Worm (Caenorhabditis elegans): ENCODE results near the gene W07G4.1.
A peak's percentile ranks its signal among the peaks of the same experiment; 100 is the strongest.

The W07G4.1 gene

DNA sequence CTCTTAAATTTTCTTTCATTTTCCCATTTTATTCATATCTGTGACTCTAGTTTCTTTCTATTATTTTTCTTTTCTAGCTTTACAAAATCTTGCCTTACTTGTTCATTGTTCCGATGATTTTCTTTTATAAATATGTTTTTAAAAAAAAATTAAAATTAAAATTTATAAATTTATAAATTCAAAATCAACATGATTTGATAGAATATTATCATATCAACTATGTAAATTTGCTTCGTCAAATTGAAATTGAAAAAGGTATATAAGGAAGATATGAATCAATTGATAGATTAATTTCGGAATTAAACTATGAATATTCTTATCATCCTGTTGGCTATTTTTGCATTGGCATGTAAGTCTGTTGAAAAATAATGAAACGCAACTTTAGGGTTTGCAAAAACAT, at the start of gene W07G4.1:
W07G4.1 (plus strand) TSS at position 301 of the 400 bp plus-strand sequence.
- TF ChIP-seq arid-1 (GFP tag; conservative IDR thresholded peaks at IDR 0.05), result no peak
- TF ChIP-seq dpl-1 (GFP tag; optimal IDR thresholded peaks at IDR 0.05), result no peak
- no peak for TF ChIP-seq ces-1 (GFP tag; optimal IDR thresholded peaks at IDR 0.05)
- TF ChIP-seq snpc-4 (tag; optimal IDR thresholded peaks at IDR 0.05), result no peak
- no peak for TF ChIP-seq saeg-2 (GFP tag; IDR thresholded peaks at IDR 0.05)
- no peak for TF ChIP-seq snpc-1.2 (GFP tag; IDR thresholded peaks at IDR 0.05)

DNA sequence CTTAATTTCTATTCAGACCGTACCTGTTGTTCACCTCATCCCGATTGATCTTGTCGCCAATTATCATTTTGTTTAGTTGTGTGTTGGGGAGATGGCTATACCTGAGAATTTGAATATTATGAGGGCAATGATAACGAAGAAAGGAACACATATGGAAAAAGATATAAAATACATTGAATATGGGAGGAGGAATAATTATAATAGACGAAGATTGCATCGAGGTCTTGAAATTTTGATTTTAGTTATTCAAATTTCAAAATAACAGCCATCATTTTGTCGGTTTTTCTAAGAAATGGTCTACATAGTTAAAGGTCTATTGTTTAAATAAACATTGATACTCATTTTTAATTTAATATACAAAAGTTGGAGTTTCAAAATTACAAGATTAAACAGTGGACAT, 46.3 kb upstream of the W07G4.1 start, which contains the start of gene shw-3:
shw-3 (minus strand) TSS at position 101 of the 400 bp plus-strand sequence.
- TF ChIP-seq zfp-3 (GFP tag; conservative IDR thresholded peaks at IDR 0.05) (no peak), dve-1 (tag; optimal IDR thresholded peaks at IDR 0.05; ENCODE audit: insufficient read depth) (no peak)

DNA sequence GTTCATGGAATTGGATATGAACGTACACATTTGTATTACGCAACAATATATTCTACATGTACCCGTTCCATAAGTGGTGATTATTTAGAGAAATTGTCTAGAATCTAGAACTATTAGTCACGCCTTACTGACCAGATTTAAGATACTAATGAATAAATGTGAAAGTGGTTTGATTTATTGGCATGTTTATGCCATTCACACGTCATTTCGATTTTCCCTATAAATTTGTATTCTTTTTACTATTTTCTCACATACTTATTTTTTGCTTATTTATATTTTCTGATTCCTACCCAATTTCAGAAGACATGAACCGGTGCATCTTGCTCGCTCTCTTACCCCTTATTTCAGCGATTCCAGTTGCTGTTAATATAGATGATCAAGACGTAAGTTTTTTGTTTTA, 45.1 kb upstream of the W07G4.1 start, which contains the start of gene F15B9.8:
F15B9.8 (plus strand) TSS at position 301 of the 400 bp plus-strand sequence.
- no peak for TF ChIP-seq mep-1 (tag; optimal IDR thresholded peaks at IDR 0.05)
- TF ChIP-seq ZK337.2 (GFP tag; IDR thresholded peaks at IDR 0.05), result no peak
- TF ChIP-seq unc-130 (GFP tag; optimal IDR thresholded peaks at IDR 0.05), result no peak
- TF ChIP-seq nhr-25 (tag; optimal IDR thresholded peaks at IDR 0.05; ENCODE audit: borderline replicate concordance, insufficient read depth), result no peak
- no peak for TF ChIP-seq F37D6.2 (tag; optimal IDR thresholded peaks at IDR 0.05)
- no peak for TF ChIP-seq zag-1 (tag; optimal IDR thresholded peaks at IDR 0.05)

DNA sequence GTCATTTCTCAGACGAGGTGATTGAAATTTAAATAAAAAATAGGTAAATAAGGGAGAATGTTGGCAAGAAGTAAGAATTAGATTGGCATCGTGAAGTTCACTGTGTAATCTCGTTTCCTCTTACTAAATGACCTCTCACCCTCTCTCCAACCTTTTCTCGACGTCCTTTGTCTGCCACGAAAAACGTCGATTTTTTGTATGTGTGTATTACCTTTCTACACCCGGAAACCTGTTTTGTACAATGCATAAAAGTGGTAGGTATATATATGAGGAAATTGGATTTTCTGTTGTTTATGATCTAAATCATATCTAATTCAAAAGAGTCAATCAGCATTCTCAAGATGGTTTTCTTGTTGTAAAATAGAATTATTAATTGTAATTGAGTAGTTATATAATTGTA, 40.4 kb upstream of the W07G4.1 start, which contains the start of the genes F15B9.11 and dsl-7:
F15B9.11 (minus strand) TSS at position 5 of the 400 bp plus-strand sequence.
dsl-7 (plus strand) TSS at position 260 of the 400 bp plus-strand sequence.
- TF ChIP-seq ceh-32 (tag; optimal IDR thresholded peaks at IDR 0.05; ENCODE audit: poor library complexity) (no peak), nhr-48 (tag; optimal IDR thresholded peaks at IDR 0.05) (no peak), ZK337.2 (GFP tag; IDR thresholded peaks at IDR 0.05) (no peak), pqm-1 (tag; optimal IDR thresholded peaks at IDR 0.05) (no peak), ztf-7 (tag; optimal IDR thresholded peaks at IDR 0.05) (no peak), rbr-2 (tag; optimal IDR thresholded peaks at IDR 0.05) (no peak), cey-2 (tag; optimal IDR thresholded peaks at IDR 0.05; ENCODE audit: borderline replicate concordance, insufficient read depth) (no peak), spr-1 (tag; optimal IDR thresholded peaks at IDR 0.05) (no peak), jun-1 (tag; optimal IDR thresholded peaks at IDR 0.05) (no peak), saeg-2 (GFP tag; IDR thresholded peaks at IDR 0.05) (no peak), mdl-1 (tag; optimal IDR thresholded peaks at IDR 0.05) (no peak), snpc-4 (tag; optimal IDR thresholded peaks at IDR 0.05) (no peak), hif-1 (tag; optimal IDR thresholded peaks at IDR 0.05) (no peak), php-3 (GFP tag; IDR thresholded peaks at IDR 0.05) (no peak), gei-8 (GFP tag; optimal IDR thresholded peaks at IDR 0.05) (no peak), mxl-3 (GFP tag; optimal IDR thresholded peaks at IDR 0.05) (no peak), mep-1 (tag; optimal IDR thresholded peaks at IDR 0.05) (no peak), nhr-76 (tag; optimal IDR thresholded peaks at IDR 0.05) (no peak), dmd-6 (GFP tag; IDR thresholded peaks at IDR 0.05) (no peak)

ce11 chrV:12995269-12995668, 38.1 kb upstream of the W07G4.1 start, which contains the start of gene far-5:
TSS of gene far-5 (plus strand) at chrV:12995569.
- TF ChIP-seq aha-1 (tag), result peak; percentile 48
- TF ChIP-seq lin-1 (GFP tag; IDR thresholded peaks at IDR 0.05), result no peak
- no peak for TF ChIP-seq nhr-10 (tag; optimal IDR thresholded peaks at IDR 0.05)
- TF ChIP-seq dmd-8 (GFP tag; IDR thresholded peaks at IDR 0.05), result no peak
- peak; percentile 3 for TF ChIP-seq nhr-28 (tag; optimal IDR thresholded peaks at IDR 0.05)
